Worm (Caenorhabditis elegans) whole organism, L3 larva: ENCODE measurements around the gene unc-4.

Source experiments
- ceh-16 ChIP-seq: sonication (generic microtip); optimal IDR thresholded peaks from 2 replicates; lab custom pipeline; 2017; ENCODE audit warnings: missing biosample characterization, missing genetic modification characterization
- ceh-28 ChIP-seq: fragments of 150-350 bp; optimal IDR thresholded peaks from 2 replicates; lab custom pipeline; 2014; ENCODE audit warnings: missing biosample characterization, missing genetic modification reagents, missing genetic modification characterization
- ceh-82 ChIP-seq: fragments of 150-350 bp; optimal IDR thresholded peaks from 2 replicates; lab custom pipeline; 2014; ENCODE audit warnings: missing biosample characterization, missing genetic modification characterization
- egl-27 ChIP-seq: sonication (generic microtip); optimal IDR thresholded peaks from 4 replicates; lab custom pipeline; 2017; ENCODE audit warnings: missing biosample characterization, missing genetic modification reagents, missing genetic modification characterization
- elt-3 ChIP-seq, 3 experiments: fragments of 150-350 bp in 1 of 3; sonication (generic microtip) in 2 of 3; optimal IDR thresholded peaks; 2 replicates in 2 of 3; 4 replicates in 1 of 3; lab custom pipeline; 2014 to 2017; ENCODE audit warnings: missing biosample characterization in 3 of 3, missing genetic modification characterization in 3 of 3
- eor-1 ChIP-seq, 2 experiments: fragments of 150-350 bp; optimal IDR thresholded peaks; 2 replicates each; lab custom pipeline; 2014 to 2018; ENCODE audit warnings: missing biosample characterization in 2 of 2, missing genetic modification characterization in 2 of 2
- hmg-11 ChIP-seq: sonication (generic microtip); optimal IDR thresholded peaks from 2 replicates; lab custom pipeline; 2016; ENCODE audit warnings: missing genetic modification characterization, missing compliant biosample characterization
- lin-15B ChIP-seq: fragments of 150-350 bp; optimal IDR thresholded peaks from 2 replicates; lab custom pipeline; 2014; ENCODE audit warnings: missing biosample characterization, missing genetic modification characterization
- lin-39 ChIP-seq: fragments of 150-350 bp; optimal IDR thresholded peaks from 2 replicates; lab custom pipeline; 2018; ENCODE audit warnings: missing biosample characterization, missing genetic modification reagents, missing genetic modification characterization
- nfya-1 ChIP-seq: sonication (generic microtip); optimal IDR thresholded peaks from 2 replicates; lab custom pipeline; 2017; ENCODE audit warnings: missing genetic modification characterization, mild to moderate bottlenecking, missing compliant biosample characterization, antibody characterized with exemption, moderate library complexity; ENCODE audit not compliant: insufficient read depth
- nhr-11 ChIP-seq: fragments of 150-350 bp; optimal IDR thresholded peaks from 2 replicates; lab custom pipeline; 2014; ENCODE audit warnings: missing biosample characterization, missing genetic modification characterization
- nhr-23 ChIP-seq: fragments of 150-350 bp; optimal IDR thresholded peaks from 2 replicates; lab custom pipeline; 2014; ENCODE audit warnings: missing biosample characterization, missing genetic modification reagents, missing genetic modification characterization
- nhr-77 ChIP-seq: fragments of 150-350 bp; optimal IDR thresholded peaks from 2 replicates; lab custom pipeline; 2014; ENCODE audit warnings: missing biosample characterization, missing genetic modification characterization
- pqm-1 ChIP-seq: fragments of 150-350 bp; optimal IDR thresholded peaks from 2 replicates; lab custom pipeline; 2017; ENCODE audit warnings: missing biosample characterization, missing genetic modification characterization, inconsistent platforms
- sea-2 ChIP-seq: fragments of 150-350 bp; sonication (generic microtip); optimal IDR thresholded peaks from 4 replicates; lab custom pipeline; 2014; ENCODE audit warnings: missing biosample characterization, missing genetic modification reagents, missing genetic modification characterization
- skn-1 ChIP-seq: fragments of 150-350 bp; optimal IDR thresholded peaks from 2 replicates; lab custom pipeline; 2014; ENCODE audit warnings: missing biosample characterization, missing genetic modification characterization
- unc-62 ChIP-seq: fragments of 150-350 bp; sonication (generic microtip); optimal IDR thresholded peaks from 4 replicates; lab custom pipeline; 2014; ENCODE audit warnings: missing biosample characterization, missing genetic modification reagents, missing genetic modification characterization
- ztf-11 ChIP-seq: fragments of 150-350 bp; optimal IDR thresholded peaks from 2 replicates; lab custom pipeline; 2014; ENCODE audit warnings: missing biosample characterization, missing genetic modification characterization

Gene unc-4

DNA sequence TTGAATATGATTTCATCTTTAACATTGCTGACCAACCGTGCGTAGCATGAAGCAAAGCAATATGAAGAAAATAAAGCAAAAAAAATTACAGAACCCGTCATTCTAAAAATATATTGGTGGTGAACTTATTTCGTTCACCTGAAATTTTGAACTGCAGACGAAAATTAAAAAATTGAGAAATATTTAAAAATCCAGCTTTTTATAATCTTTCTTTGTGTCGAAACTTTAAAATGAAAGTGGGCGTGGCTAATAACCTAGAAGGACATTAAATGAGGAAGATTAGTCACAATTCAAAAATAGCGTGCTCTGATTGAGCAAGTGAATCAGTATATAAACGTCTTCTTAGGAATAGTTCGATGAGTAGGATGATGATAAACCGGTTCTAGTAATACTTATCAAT, 50.7 kb downstream of the unc-4 start, which contains the start of gene old-2:
old-2 (minus strand) TSS at position 101 of the 400 bp plus-strand sequence.
- no peak for TF ChIP-seq nfya-1 (tag; lab: Kevin White, UChicago)
- no peak for TF ChIP-seq nhr-77 (tag; lab: Kevin White, UChicago)
- TF ChIP-seq ztf-11: no peak
- no peak for TF ChIP-seq ceh-28
- TF ChIP-seq nhr-23 (tag; lab: Kevin White, UChicago): no peak
- TF ChIP-seq lin-15B (tag; lab: Kevin White, UChicago): no peak
- TF ChIP-seq elt-3 (tag; optimal IDR thresholded peaks at IDR 0.05; lab: Kevin White, UChicago): no peak
- no peak for TF ChIP-seq sea-2
- no peak for TF ChIP-seq ceh-16
- TF ChIP-seq lin-39 (tag; lab: Kevin White, UChicago): no peak
- no peak for TF ChIP-seq egl-27
- TF ChIP-seq pqm-1 (tag; lab: Kevin White, UChicago): no peak
- no peak for TF ChIP-seq hmg-11 (tag; lab: Kevin White, UChicago)
- no peak for TF ChIP-seq skn-1 (tag; lab: Kevin White, UChicago)
- TF ChIP-seq nhr-11 (tag; lab: Kevin White, UChicago): no peak
- TF ChIP-seq ceh-82 (tag; lab: Kevin White, UChicago): no peak
- TF ChIP-seq unc-62 (GFP tag; lab: Kevin White, UChicago): no peak
- TF ChIP-seq eor-1 (tag; optimal IDR thresholded peaks at IDR 0.05; lab: Kevin White, UChicago): no peak
